Fruit fly (Drosophila melanogaster) whole organism, embryonic: ENCODE results near the gene BomT3.
A peak's percentile ranks its signal among the peaks of the same experiment; 100 is the strongest.

Experiments
- Ada2b ChIP-seq: fragments of 200-800 bp; sonication (Bioruptor generic); IDR thresholded peaks from 2 replicates; pipeline ENCODE4 v1.3.6; 2022; ENCODE audit warnings: missing biosample characterization, missing genetic modification characterization
- Asciz ChIP-seq: fragments of 200-800 bp; sonication (Bioruptor generic); optimal IDR thresholded peaks from 2 replicates; lab custom pipeline; 2017; ENCODE audit warnings: missing biosample characterization, mild to moderate bottlenecking, missing genetic modification characterization, missing genetic modification reagents
- Blimp-1 ChIP-seq: fragments of 200-800 bp; sonication (Bioruptor generic); optimal IDR thresholded peaks from 3 replicates; lab custom pipeline; 2018; ENCODE audit warnings: missing biosample characterization, missing genetic modification characterization, mild to moderate bottlenecking, moderate library complexity, missing genetic modification reagents
- CG10654 ChIP-seq: fragments of 200-800 bp; sonication (Bioruptor generic); optimal IDR thresholded peaks from 2 replicates; lab custom pipeline; 2016; ENCODE audit warnings: missing biosample characterization, missing genetic modification characterization
- CG1233 ChIP-seq: fragments of 200-800 bp; sonication (Bioruptor generic); optimal IDR thresholded peaks from 4 replicates; lab custom pipeline; 2018; ENCODE audit warnings: missing biosample characterization, mild to moderate bottlenecking, missing genetic modification characterization
- CG13624 ChIP-seq: fragments of 200-800 bp; sonication (Bioruptor generic); optimal IDR thresholded peaks from 2 replicates; lab custom pipeline; 2016; ENCODE audit warnings: missing biosample characterization, missing genetic modification characterization
- CG14050 ChIP-seq: fragments of 200-800 bp; sonication (Bioruptor generic); IDR thresholded peaks from 3 replicates; pipeline ENCODE4 v1.3.6; 2022; ENCODE audit warnings: missing biosample characterization, missing genetic modification characterization
- CG1529 ChIP-seq: fragments of 200-800 bp; sonication (Bioruptor generic); optimal IDR thresholded peaks from 3 replicates; lab custom pipeline; 2018; ENCODE audit warnings: missing biosample characterization, missing genetic modification characterization
- CG1603 ChIP-seq: fragments of 200-800 bp; sonication (Bioruptor generic); optimal IDR thresholded peaks from 2 replicates; lab custom pipeline; 2019; ENCODE audit warnings: missing biosample characterization, mild to moderate bottlenecking, missing genetic modification characterization, moderate library complexity
- CG17385 ChIP-seq: fragments of 200-800 bp; sonication (Bioruptor generic); optimal IDR thresholded peaks from 3 replicates; lab custom pipeline; 2018; ENCODE audit warnings: missing biosample characterization, mild to moderate bottlenecking, missing genetic modification characterization
- CG1792 ChIP-seq: fragments of 200-800 bp; sonication (Bioruptor generic); optimal IDR thresholded peaks from 2 replicates; lab custom pipeline; 2016; ENCODE audit warnings: missing biosample characterization, missing genetic modification characterization
- CG31224 ChIP-seq: fragments of 200-800 bp; sonication (Bioruptor generic); IDR thresholded peaks from 2 replicates; pipeline ENCODE4 v1.3.6; 2022; ENCODE audit warnings: missing biosample characterization, missing genetic modification characterization
- CG3726 ChIP-seq: fragments of 200-800 bp; sonication (Bioruptor generic); IDR thresholded peaks from 3 replicates; pipeline ENCODE4, ENCODE4 v1.3.6; 2022; ENCODE audit warnings: missing biosample characterization, missing genetic modification characterization
- CG4328 ChIP-seq: fragments of 200-800 bp; sonication (Bioruptor generic); optimal IDR thresholded peaks from 3 replicates; lab custom pipeline; 2017; ENCODE audit warnings: missing biosample characterization, missing genetic modification reagents, missing genetic modification characterization
- CG4820 ChIP-seq: fragments of 200-800 bp; sonication (Bioruptor generic); optimal IDR thresholded peaks from 3 replicates; lab custom pipeline; 2016; ENCODE audit warnings: missing biosample characterization, missing genetic modification characterization
- CG7271 ChIP-seq: fragments of 200-800 bp; sonication (Bioruptor generic); optimal IDR thresholded peaks from 2 replicates; lab custom pipeline; 2018; ENCODE audit warnings: missing biosample characterization, mild to moderate bottlenecking, missing genetic modification characterization, moderate library complexity
- CG7357 ChIP-seq: fragments of 200-800 bp; sonication (Bioruptor generic); IDR thresholded peaks from 3 replicates; pipeline ENCODE4 v1.3.6; 2022; ENCODE audit warnings: missing biosample characterization, missing genetic modification characterization
- CG7556 ChIP-seq: fragments of 200-800 bp; sonication (Bioruptor generic); optimal IDR thresholded peaks from 2 replicates; lab custom pipeline; 2017; ENCODE audit warnings: missing biosample characterization, mild to moderate bottlenecking, missing genetic modification characterization
- CG9437 ChIP-seq: fragments of 200-800 bp; sonication (Bioruptor generic); optimal IDR thresholded peaks from 2 replicates; lab custom pipeline; 2018; ENCODE audit warnings: missing biosample characterization, mild to moderate bottlenecking, missing genetic modification characterization
- D ChIP-seq, 2 experiments: fragments of 200-800 bp in 1 of 2; fragments of >200 bp in 1 of 2; sonication (Bioruptor generic) in 1 of 2; optimal IDR thresholded peaks; 2 replicates in 1 of 2; 3 replicates in 1 of 2; lab custom pipeline; 2017; ENCODE audit warnings: mild to moderate bottlenecking in 1 of 2, missing biosample characterization in 1 of 2, missing genetic modification characterization in 1 of 2, missing genetic modification reagents in 1 of 2
- Deaf1 ChIP-seq: fragments of 200-800 bp; optimal IDR thresholded peaks from 3 replicates; lab custom pipeline; 2019; ENCODE audit warnings: missing biosample characterization, mild to moderate bottlenecking, missing genetic modification characterization, moderate library complexity
- Doc2 ChIP-seq: fragments of 200-800 bp; sonication (Bioruptor generic); IDR thresholded peaks from 2 replicates; pipeline ENCODE4 v1.3.6; 2022; ENCODE audit warnings: missing biosample characterization, missing genetic modification characterization
- Fer3 ChIP-seq: fragments of 200-800 bp; sonication (Bioruptor generic); optimal IDR thresholded peaks from 2 replicates; lab custom pipeline; 2018; ENCODE audit warnings: missing biosample characterization, mild to moderate bottlenecking, missing genetic modification characterization, moderate library complexity
- Gug ChIP-seq: fragments of 200-800 bp; sonication (Bioruptor generic); IDR thresholded peaks from 4 replicates; pipeline ENCODE4 v1.3.6; 2022; ENCODE audit warnings: missing biosample characterization, missing genetic modification characterization
- H2.0 ChIP-seq: fragments of 200-800 bp; sonication (Bioruptor generic); IDR thresholded peaks from 2 replicates; pipeline ENCODE4 v1.3.6; 2022; ENCODE audit warnings: missing biosample characterization, missing genetic modification characterization
- Jarid2 ChIP-seq: fragments of 200-800 bp; sonication (Bioruptor generic); optimal IDR thresholded peaks from 3 replicates; lab custom pipeline; 2017; ENCODE audit warnings: mild to moderate bottlenecking, missing biosample characterization, missing genetic modification reagents, missing genetic modification characterization
- MESR4 ChIP-seq: fragments of 200-800 bp; sonication (Bioruptor generic); optimal IDR thresholded peaks from 2 replicates; lab custom pipeline; 2018; ENCODE audit warnings: missing biosample characterization, mild to moderate bottlenecking, missing genetic modification characterization, moderate library complexity
- Mrtf ChIP-seq: fragments of 200-800 bp; sonication (Bioruptor generic); IDR thresholded peaks from 3 replicates; pipeline ENCODE4 v1.3.6; 2022; ENCODE audit warnings: missing biosample characterization, missing genetic modification characterization
- Optix ChIP-seq: fragments of 200-800 bp; sonication (Bioruptor generic); IDR thresholded peaks from 3 replicates; pipeline ENCODE4 v1.3.6; 2022; ENCODE audit warnings: missing biosample characterization, missing genetic modification characterization
- Sox102F ChIP-seq: fragments of 200-800 bp; sonication (Bioruptor generic); optimal IDR thresholded peaks from 2 replicates; lab custom pipeline; 2018; ENCODE audit warnings: missing biosample characterization, mild to moderate bottlenecking, missing genetic modification characterization, moderate library complexity
- Xbp1 ChIP-seq: fragments of 200-800 bp; sonication (Bioruptor generic); optimal IDR thresholded peaks from 3 replicates; lab custom pipeline; 2016; ENCODE audit warnings: missing biosample characterization, mild to moderate bottlenecking, missing genetic modification characterization
- Xrp1 ChIP-seq: fragments of 200-800 bp; sonication (Bioruptor generic); IDR thresholded peaks from 2 replicates; pipeline ENCODE4 v1.3.6; 2022; ENCODE audit warnings: missing biosample characterization, missing genetic modification characterization
- YL-1 ChIP-seq: fragments of 200-800 bp; sonication (Bioruptor generic); optimal IDR thresholded peaks from 3 replicates; lab custom pipeline; 2017; ENCODE audit warnings: missing biosample characterization, mild to moderate bottlenecking, missing genetic modification characterization
- chm ChIP-seq: fragments of 200-800 bp; sonication (Bioruptor generic); IDR thresholded peaks from 2 replicates; pipeline ENCODE4 v1.3.6; 2022; ENCODE audit warnings: missing biosample characterization, missing genetic modification characterization
- gem ChIP-seq: fragments of 200-800 bp; sonication (Bioruptor generic); optimal IDR thresholded peaks from 2 replicates; lab custom pipeline; 2019; ENCODE audit warnings: missing biosample characterization, mild to moderate bottlenecking, missing genetic modification characterization, moderate library complexity
- her ChIP-seq: fragments of 200-800 bp; sonication (Bioruptor generic); optimal IDR thresholded peaks from 2 replicates; lab custom pipeline; 2016; ENCODE audit warnings: missing biosample characterization, missing genetic modification characterization
- inv ChIP-seq: fragments of 200-800 bp; sonication (Bioruptor generic); IDR thresholded peaks from 2 replicates; pipeline ENCODE4 v1.3.6; 2022; ENCODE audit warnings: missing biosample characterization, missing genetic modification characterization; ENCODE audit not compliant: partially characterized antibody
- jumu ChIP-seq: fragments of 200-800 bp; sonication (Bioruptor generic); optimal IDR thresholded peaks from 3 replicates; lab custom pipeline; 2016; ENCODE audit warnings: missing biosample characterization, missing genetic modification characterization
- ken ChIP-seq: fragments of 200-800 bp; sonication (Bioruptor generic); IDR thresholded peaks from 3 replicates; pipeline ENCODE4 v1.3.6; 2022; ENCODE audit warnings: missing biosample characterization, missing genetic modification characterization
- maf-S ChIP-seq: fragments of 200-800 bp; sonication (Bioruptor generic); optimal IDR thresholded peaks from 2 replicates; lab custom pipeline; 2016; ENCODE audit warnings: missing biosample characterization, missing genetic modification characterization
- odd ChIP-seq: fragments of 200-800 bp; sonication (Bioruptor generic); optimal IDR thresholded peaks from 2 replicates; lab custom pipeline; 2017; ENCODE audit warnings: missing biosample characterization, mild to moderate bottlenecking, missing genetic modification characterization
- onecut ChIP-seq: fragments of 200-800 bp; sonication (Bioruptor generic); IDR thresholded peaks from 2 replicates; pipeline ENCODE4 v1.3.6; 2022; ENCODE audit warnings: missing biosample characterization, missing genetic modification characterization
- pan ChIP-seq, 4 experiments: fragments of >200 bp in 3 of 4; fragments of 200-800 bp in 1 of 4; sonication (Bioruptor generic) in 1 of 4; optimal IDR thresholded peaks in 3 of 4; IDR thresholded peaks in 1 of 4; 2 replicates each; pipeline versions ENCODE4 v1.3.6 to Lab custom; 2017 to 2022; ENCODE audit warnings: missing biosample characterization in 2 of 4, missing genetic modification characterization in 2 of 4, mixed read lengths in 1 of 4
- phol ChIP-seq: fragments of 200-800 bp; sonication (Bioruptor generic); optimal IDR thresholded peaks from 3 replicates; lab custom pipeline; 2018; ENCODE audit warnings: missing biosample characterization, mild to moderate bottlenecking, missing genetic modification characterization, moderate library complexity
- sens ChIP-seq: fragments of 200-800 bp; sonication (Bioruptor generic); peaks from one replicate; lab custom pipeline; 2016; ENCODE audit warnings: missing biosample characterization, missing genetic modification characterization
- slbo ChIP-seq: fragments of 200-800 bp; sonication (Bioruptor generic); IDR thresholded peaks from 2 replicates; pipeline ENCODE4 v1.3.6; 2022; ENCODE audit warnings: missing biosample characterization, missing genetic modification characterization
- sob ChIP-seq: fragments of 200-800 bp; sonication (Bioruptor generic); IDR thresholded peaks from 2 replicates; pipeline ENCODE4 v1.3.6; 2022; ENCODE audit warnings: missing biosample characterization, missing genetic modification characterization
- tap ChIP-seq: fragments of 200-800 bp; optimal IDR thresholded peaks from 3 replicates; lab custom pipeline; 2019; ENCODE audit warnings: missing biosample characterization, mild to moderate bottlenecking, missing genetic modification characterization, moderate library complexity
- tgo ChIP-seq: fragments of 200-800 bp; sonication (Bioruptor generic); IDR thresholded peaks from 3 replicates; pipeline ENCODE4 v1.3.6; 2022; ENCODE audit warnings: missing biosample characterization, missing genetic modification characterization
- trh ChIP-seq: fragments of 200-800 bp; sonication (Bioruptor generic); optimal IDR thresholded peaks from 2 replicates; lab custom pipeline; 2016; ENCODE audit warnings: missing biosample characterization, missing genetic modification characterization

BomT3 gene

DNA sequence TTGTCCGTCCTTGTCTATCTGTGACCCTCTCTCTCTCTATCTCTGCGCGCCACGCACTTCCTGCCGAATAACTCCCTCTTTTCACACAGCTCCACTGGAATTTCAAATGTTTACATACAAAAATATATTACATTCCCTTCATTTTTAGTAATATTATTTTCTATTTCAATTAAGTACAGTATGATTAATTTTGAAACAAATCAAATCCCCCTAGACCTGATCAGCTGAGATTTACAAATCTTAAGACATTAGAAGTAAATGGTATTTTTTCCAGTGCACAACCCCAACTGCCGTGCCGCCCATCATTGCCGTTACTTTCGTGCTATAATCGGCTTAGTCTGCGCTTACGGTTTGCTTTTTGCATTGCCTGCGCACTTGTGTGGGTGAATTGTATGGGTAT, 22.1 kb upstream of the BomT3 start (continued):
- TF ChIP-seq CG1792 (GFP tag; lab: Kevin White, UChicago) (no peak), maf-S (GFP tag; lab: Kevin White, UChicago) (no peak), phol (tag; lab: Kevin White, UChicago) (peak; percentile 32), Fer3 (peak; percentile 62), MESR4 (GFP tag; lab: Kevin White, UChicago) (no peak), inv (no peak), CG3726 (GFP tag; lab: Robert Waterston, UW) (no peak), CG17385 (GFP tag; lab: Kevin White, UChicago) (peak; percentile 53), Jarid2 (GFP tag; lab: Kevin White, UChicago) (peak; percentile 13), Asciz (GFP tag; lab: Kevin White, UChicago) (peak; percentile 37), CG1233 (GFP tag; lab: Kevin White, UChicago) (peak; percentile 2), Doc2 (GFP tag; lab: Robert Waterston, UW) (no peak), CG13624 (GFP tag; lab: Kevin White, UChicago) (no peak), tgo (no peak; the same call in 2 of the 3 replicates), odd (GFP tag; lab: Kevin White, UChicago) (peak; percentile 7), CG7271 (tag; lab: Kevin White, UChicago) (no peak), ken (GFP tag; lab: Robert Waterston, UW) (no peak), D (optimal IDR thresholded peaks at IDR 0.05; lab: Kevin White, UChicago) (no peak), D (GFP tag; optimal IDR thresholded peaks at IDR 0.05; lab: Kevin White, UChicago) (peak; percentile 9), Sox102F (GFP tag; lab: Kevin White, UChicago) (peak; percentile 63), slbo (GFP tag; lab: Robert Waterston, UW) (peak; percentile 62), CG7357 (peak; percentile 36; the same call in 1 of the 3 replicates), H2.0 (GFP tag; lab: Robert Waterston, UW) (0 out of 2 replicates have a peak, but pooled peaks have one; percentile 6), Deaf1 (tag; lab: Kevin White, UChicago) (no peak), onecut (GFP tag; lab: Robert Waterston, UW) (peak; percentile 39; the same call in 1 of the 2 replicates), Ada2b (GFP tag; lab: Robert Waterston, UW) (peak; percentile 50; the same call in 1 of the 2 replicates), Blimp-1 (GFP tag; lab: Kevin White, UChicago) (no peak), CG4820 (GFP tag; lab: Kevin White, UChicago) (no peak), YL-1 (no peak), pan (optimal IDR thresholded peaks at IDR 0.05; lab: Kevin White, UChicago) (no peak), pan (GFP tag; optimal IDR thresholded peaks at IDR 0.05 in 1 of 2, IDR thresholded peaks at IDR 0.05 in 1 of 2) (peak in 1 of 2 experiments; percentile 68), CG7556 (GFP tag; lab: Kevin White, UChicago) (no peak), CG10654 (GFP tag; lab: Kevin White, UChicago) (peak; percentile 18), jumu (no peak), CG31224 (GFP tag; lab: Robert Waterston, UW) (no peak), trh (GFP tag; lab: Kevin White, UChicago) (no peak), Mrtf (no peak), chm (GFP tag; lab: Robert Waterston, UW) (peak; percentile 40; the same call in 1 of the 2 replicates), sens (GFP tag; lab: Kevin White, UChicago) (peak; percentile 62), CG1529 (no peak), CG14050 (GFP tag; lab: Robert Waterston, UW) (no peak), gem (tag; lab: Kevin White, UChicago) (peak; percentile 71), Xbp1 (GFP tag; lab: Kevin White, UChicago) (peak; percentile 43), CG9437 (GFP tag; lab: Kevin White, UChicago) (no peak), her (GFP tag; lab: Kevin White, UChicago) (no peak), tap (tag; lab: Kevin White, UChicago) (peak; percentile 43), sob (GFP tag; lab: Robert Waterston, UW) (0 out of 2 replicates have a peak, but pooled peaks have one; percentile 34), CG4328 (GFP tag; lab: Kevin White, UChicago) (no peak), CG1603 (peak; percentile 59), Xrp1 (0 out of 2 replicates have a peak, but pooled peaks have one; percentile 25), Optix (GFP tag; lab: Robert Waterston, UW) (no peak), Gug (GFP tag; lab: Robert Waterston, UW) (no peak)
